Fruit fly (Drosophila melanogaster): ENCODE data around the gene CG10492.

dm6 chr2L:19103176-19103921 lies 49.5 kb downstream of the CG10492 start:
- no peak for TF ChIP-seq CG8478 (optimal IDR thresholded peaks at IDR 0.05)
- TF ChIP-seq usp (GFP tag; optimal IDR thresholded peaks at IDR 0.05), result no peak
- no peak for TF ChIP-seq psq (optimal IDR thresholded peaks at IDR 0.05)
- no peak for TF ChIP-seq Dll (optimal IDR thresholded peaks at IDR 0.05)
